Worm (Caenorhabditis elegans) whole organism, midembryonic: Measurements from ENCODE around the gene Y43F8B.9.

ENCODE experiments used
- T22C8.4 ChIP-seq: fragments of 200-800 bp; sonication (Bioruptor generic); IDR thresholded peaks from 2 replicates; pipeline ENCODE4 v1.3.6; 2022; ENCODE audit warnings: missing genetic modification characterization, missing compliant biosample characterization
- cog-1 ChIP-seq: sonication (generic microtip); optimal IDR thresholded peaks from 2 replicates; lab custom pipeline; 2016; ENCODE audit warnings: missing genetic modification characterization, missing compliant biosample characterization
- flt-1 ChIP-seq: fragments of 200-800 bp; sonication (Bioruptor generic); IDR thresholded peaks from 2 replicates; pipeline ENCODE4 v1.3.6; 2022; ENCODE audit warnings: missing genetic modification characterization, missing compliant biosample characterization
- klf-2 ChIP-seq: fragments of 200-800 bp; sonication (Bioruptor generic); conservative IDR thresholded peaks from 2 replicates; pipeline ENCODE4 v1.3.6; 2022; ENCODE audit warnings: missing genetic modification reagents, missing genetic modification characterization, missing compliant biosample characterization
- med-1 ChIP-seq: sonication (generic microtip); optimal IDR thresholded peaks from 2 replicates; lab custom pipeline; 2017; ENCODE audit warnings: missing genetic modification characterization, mild to moderate bottlenecking, missing compliant biosample characterization, antibody characterized with exemption, missing genetic modification reagents; ENCODE audit not compliant: insufficient read depth
- ref-1 ChIP-seq: fragments of 200-800 bp; sonication (Bioruptor generic); conservative IDR thresholded peaks from 2 replicates; pipeline ENCODE4 v1.3.6; 2022; ENCODE audit warnings: missing genetic modification reagents, missing genetic modification characterization, missing compliant biosample characterization
- tab-1 ChIP-seq: fragments of 200-800 bp; sonication (Bioruptor generic); IDR thresholded peaks from 2 replicates; pipeline ENCODE4 v1.3.6; 2022; ENCODE audit warnings: missing genetic modification characterization, missing compliant biosample characterization
- ztf-23 ChIP-seq: fragments of 200-800 bp; sonication (Bioruptor generic); IDR thresholded peaks from 2 replicates; pipeline ENCODE4 v1.3.6; 2022; ENCODE audit warnings: missing genetic modification reagents, missing genetic modification characterization, missing compliant biosample characterization
- ztf-29 ChIP-seq: fragments of 200-800 bp; sonication (Bioruptor generic); IDR thresholded peaks from 2 replicates; pipeline ENCODE4 v1.3.6; 2022; ENCODE audit warnings: missing genetic modification reagents, missing genetic modification characterization, missing compliant biosample characterization

The Y43F8B.9 gene

DNA sequence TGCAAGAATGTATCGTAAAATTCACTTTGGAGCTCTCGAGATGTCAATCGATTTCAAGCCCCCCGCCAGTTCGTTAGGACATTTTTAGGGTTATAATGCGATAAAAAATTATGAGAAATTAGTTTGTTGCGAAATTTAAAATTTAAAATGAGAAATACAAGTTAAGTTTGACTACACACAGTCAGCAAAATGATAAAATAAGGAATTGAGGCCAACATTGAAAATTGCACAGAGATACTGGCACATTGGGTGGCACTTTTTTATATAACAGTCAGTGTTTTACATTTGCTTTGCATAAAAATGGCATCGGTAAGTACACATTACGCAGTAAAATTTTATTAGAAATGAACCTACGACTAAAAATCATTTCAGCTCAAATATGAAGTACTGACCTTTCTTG, 9.9 kb upstream of the Y43F8B.9 start, which contains the start of gene Y43F8B.12:
Gene Y43F8B.12, plus strand, starts transcription at position 301 of the 400 bp plus-strand sequence.
- TF ChIP-seq ztf-23, result no peak
- TF ChIP-seq tab-1 (GFP tag; lab: Robert Waterston, UW), result no peak
- TF ChIP-seq ztf-29 (GFP tag; lab: Robert Waterston, UW), result no peak
- no peak for TF ChIP-seq ref-1 (GFP tag; lab: Robert Waterston, UW)
- TF ChIP-seq T22C8.4 (GFP tag; lab: Robert Waterston, UW), result no peak
- no peak for TF ChIP-seq cog-1 (tag; lab: Kevin White, UChicago)
- TF ChIP-seq med-1 (GFP tag; lab: Kevin White, UChicago), result no peak
- no peak for TF ChIP-seq flt-1 (GFP tag; lab: Robert Waterston, UW)
- no peak for TF ChIP-seq klf-2 (GFP tag; lab: Robert Waterston, UW)

DNA sequence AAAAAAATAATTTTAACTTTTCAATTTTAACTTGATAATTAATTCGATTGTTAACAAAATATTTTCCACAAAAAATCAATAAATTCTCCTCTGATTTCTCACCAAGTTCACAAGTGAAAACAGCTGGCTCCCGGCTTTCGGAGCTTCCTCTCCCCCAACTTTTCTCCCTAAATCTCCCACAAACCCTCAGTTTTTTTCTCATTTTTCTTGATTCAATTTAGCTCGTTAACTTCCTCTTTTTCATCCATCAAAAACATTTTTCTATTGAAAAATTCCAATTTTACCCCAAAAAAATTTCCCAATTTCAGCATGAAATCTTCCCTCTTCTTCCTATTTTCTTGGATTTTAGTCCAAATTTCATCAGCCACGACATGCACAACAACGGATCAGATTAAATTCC, 7.6 kb upstream of the Y43F8B.9 start, which contains the start of gene Y43F8B.11:
Gene Y43F8B.11, plus strand, starts transcription at position 301 of the 400 bp plus-strand sequence.
- TF ChIP-seq klf-2 (GFP tag; lab: Robert Waterston, UW) (no peak), ztf-23 (no peak), ref-1 (GFP tag; lab: Robert Waterston, UW) (no peak), ztf-29 (GFP tag; lab: Robert Waterston, UW) (no peak), tab-1 (GFP tag; lab: Robert Waterston, UW) (no peak), cog-1 (tag; lab: Kevin White, UChicago) (no peak), T22C8.4 (GFP tag; lab: Robert Waterston, UW) (no peak), flt-1 (GFP tag; lab: Robert Waterston, UW) (no peak), med-1 (GFP tag; lab: Kevin White, UChicago) (no peak)

DNA sequence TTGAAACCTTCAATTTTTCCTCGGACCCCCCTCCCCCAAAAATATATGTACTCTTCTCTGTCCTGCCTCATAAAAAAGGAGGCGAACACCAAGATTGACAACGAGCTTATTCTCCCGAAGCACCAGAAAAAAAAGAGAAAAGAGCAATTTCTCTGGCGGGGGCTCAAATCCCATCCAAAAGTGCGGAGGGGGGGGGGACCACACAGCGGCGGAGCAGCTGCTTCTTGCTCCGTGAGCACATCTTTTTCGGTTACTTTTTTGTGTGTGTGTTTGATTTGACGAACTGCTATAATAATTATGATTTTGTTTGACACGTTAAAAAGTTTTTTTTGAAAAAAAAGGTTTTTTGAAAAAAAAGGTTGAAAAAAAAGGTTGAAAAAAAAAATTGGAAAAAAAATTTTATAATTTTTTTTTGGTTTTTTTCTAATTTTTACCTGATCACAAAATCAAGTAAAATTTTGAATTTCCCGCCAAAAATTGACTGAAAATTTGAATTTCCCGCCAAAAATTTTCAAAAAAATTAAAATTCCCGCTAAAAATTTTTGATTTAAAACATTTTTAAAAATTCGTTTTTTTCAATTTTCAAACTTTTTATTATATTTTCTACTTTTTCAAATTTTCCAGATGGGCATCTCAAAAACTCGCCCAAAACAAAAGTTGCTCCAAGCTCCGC, 4.0 kb upstream of the Y43F8B.9 start, which contains the start of gene Y43F8B.10:
Gene Y43F8B.10, plus strand, starts transcription at position 623 of the 673 bp plus-strand sequence.
- TF ChIP-seq ref-1 (GFP tag; lab: Robert Waterston, UW) (no peak), med-1 (GFP tag; lab: Kevin White, UChicago) (no peak), T22C8.4 (GFP tag; lab: Robert Waterston, UW) (no peak), ztf-23 (no peak), ztf-29 (GFP tag; lab: Robert Waterston, UW) (no peak), flt-1 (GFP tag; lab: Robert Waterston, UW) (no peak), tab-1 (GFP tag; lab: Robert Waterston, UW) (no peak)

DNA sequence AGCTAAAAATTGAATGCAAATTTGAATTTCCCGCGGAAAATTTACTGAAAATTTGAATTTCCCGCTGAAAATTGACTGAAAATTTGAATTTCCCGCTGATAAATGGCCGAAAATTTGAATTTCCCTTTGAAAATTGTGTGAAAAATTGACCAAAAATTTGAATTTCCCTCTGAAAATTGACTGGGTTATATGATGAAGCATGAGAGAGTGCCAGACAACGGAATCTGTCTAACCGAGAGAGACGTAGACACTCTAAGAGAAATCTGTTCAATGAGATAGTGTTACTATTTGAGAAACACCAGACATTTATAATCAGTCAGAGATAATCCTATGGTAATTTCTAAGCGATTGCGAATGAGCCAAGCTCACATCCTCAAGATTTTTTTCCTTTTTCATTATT, 650 bp upstream of the Y43F8B.9 start:
- TF ChIP-seq ref-1 (GFP tag; lab: Robert Waterston, UW) (no peak), tab-1 (GFP tag; lab: Robert Waterston, UW) (no peak), med-1 (GFP tag; lab: Kevin White, UChicago) (no peak), ztf-23 (no peak), T22C8.4 (GFP tag; lab: Robert Waterston, UW) (no peak), flt-1 (GFP tag; lab: Robert Waterston, UW) (no peak), cog-1 (tag; lab: Kevin White, UChicago) (no peak), klf-2 (GFP tag; lab: Robert Waterston, UW) (no peak), ztf-29 (GFP tag; lab: Robert Waterston, UW) (no peak)

DNA sequence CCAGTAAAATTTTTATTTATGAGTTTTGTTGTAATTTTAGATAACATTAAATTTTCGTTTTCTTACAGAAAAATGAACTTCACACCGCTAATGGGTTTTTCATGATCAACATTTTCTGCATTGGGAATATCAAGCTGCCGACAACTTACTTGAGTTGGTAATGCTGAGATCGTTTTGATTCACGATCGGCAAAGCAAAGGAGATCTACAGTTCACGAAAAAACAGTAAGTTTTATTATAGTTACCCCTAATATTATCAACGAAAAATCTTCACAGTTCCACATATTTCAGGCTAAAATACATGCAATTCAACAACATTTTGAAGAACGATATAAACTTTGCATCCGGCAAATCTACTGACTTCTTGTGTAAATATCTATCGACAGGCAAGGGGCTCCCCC, 4.6 kb downstream of the Y43F8B.9 start, which contains the start of gene Y43F8B.22:
Gene Y43F8B.22, plus strand, starts transcription at position 301 of the 400 bp plus-strand sequence.
- TF ChIP-seq ztf-23 (no peak), cog-1 (tag; lab: Kevin White, UChicago) (no peak), tab-1 (GFP tag; lab: Robert Waterston, UW) (no peak), T22C8.4 (GFP tag; lab: Robert Waterston, UW) (no peak)

DNA sequence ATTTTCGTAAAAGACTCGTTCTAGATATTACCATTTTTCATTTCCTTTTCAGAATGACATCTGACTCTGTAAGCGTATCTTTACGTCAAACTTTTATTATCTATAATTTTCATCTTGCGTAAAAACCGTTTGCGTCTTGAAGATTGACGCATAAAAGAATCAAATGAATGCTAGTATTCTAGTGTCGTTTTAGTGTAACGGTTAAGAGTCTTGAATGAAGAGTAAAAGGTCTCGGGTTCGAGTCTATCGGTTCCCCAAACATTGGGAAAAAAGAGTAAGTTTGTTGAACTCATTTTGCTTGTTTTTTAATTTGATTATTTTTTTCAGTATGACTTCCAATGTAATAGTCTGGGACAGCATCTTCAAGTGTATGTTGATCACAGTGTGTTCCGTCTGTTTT, 6.6 kb downstream of the Y43F8B.9 start, which contains the start of gene Y43F8B.17:
Gene Y43F8B.17, plus strand, starts transcription at position 215 of the 400 bp plus-strand sequence.
- no peak for TF ChIP-seq ztf-29 (GFP tag; lab: Robert Waterston, UW)
- TF ChIP-seq tab-1 (GFP tag; lab: Robert Waterston, UW), result no peak

DNA sequence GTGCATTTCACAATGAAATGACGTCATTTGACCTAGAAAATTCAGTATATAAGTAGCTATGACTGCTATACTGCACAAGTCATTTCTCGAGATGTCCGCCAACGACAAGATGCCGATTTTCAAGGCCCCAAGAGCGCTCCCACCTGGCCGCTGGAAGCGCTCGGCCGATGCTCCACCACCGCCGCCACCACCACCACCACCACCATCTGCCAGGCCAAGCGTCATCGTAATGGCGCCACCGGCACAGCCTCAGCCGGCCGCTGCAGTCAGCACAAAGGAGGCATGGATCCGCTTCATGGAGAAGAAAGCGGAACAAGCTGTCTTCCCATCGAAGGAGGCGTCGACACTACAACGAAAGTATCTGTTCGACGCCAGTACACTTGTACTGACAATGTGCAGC, 7.3 kb downstream of the Y43F8B.9 start, which contains the start of gene Y43F8B.28:
Gene Y43F8B.28, plus strand, starts transcription at position 59 of the 400 bp plus-strand sequence.
- TF ChIP-seq cog-1 (tag; lab: Kevin White, UChicago) (no peak), ztf-29 (GFP tag; lab: Robert Waterston, UW) (no peak), tab-1 (GFP tag; lab: Robert Waterston, UW) (no peak), ref-1 (GFP tag; lab: Robert Waterston, UW) (no peak), flt-1 (GFP tag; lab: Robert Waterston, UW) (no peak), klf-2 (GFP tag; lab: Robert Waterston, UW) (no peak), ztf-23 (no peak), T22C8.4 (GFP tag; lab: Robert Waterston, UW) (no peak), med-1 (GFP tag; lab: Kevin White, UChicago) (no peak)

DNA sequence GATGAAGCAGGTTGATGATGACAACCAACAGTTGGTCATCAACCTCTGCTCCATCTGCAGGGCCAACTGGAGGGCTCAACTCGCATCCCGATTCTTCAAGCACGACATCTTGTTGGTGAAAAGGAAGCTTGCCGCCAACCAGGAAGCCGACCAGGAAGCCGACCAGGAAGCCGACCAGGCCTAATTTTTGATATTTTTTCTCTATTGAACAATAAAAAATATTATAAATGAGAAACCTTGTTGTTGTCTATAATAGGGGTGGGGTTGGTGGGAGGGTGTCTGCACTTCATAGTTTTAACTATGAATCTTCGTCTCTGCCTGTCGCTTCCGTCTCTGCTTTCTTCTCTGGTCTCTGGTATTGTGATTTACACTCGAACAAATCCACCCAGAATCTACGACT, 7.7 kb downstream of the Y43F8B.9 start, which contains the start of gene Y43F8B.18:
Gene Y43F8B.18, plus strand, starts transcription at position 301 of the 400 bp plus-strand sequence.
- TF ChIP-seq cog-1 (tag; lab: Kevin White, UChicago), result no peak
- no peak for TF ChIP-seq ztf-23
- TF ChIP-seq flt-1 (GFP tag; lab: Robert Waterston, UW), result no peak
- no peak for TF ChIP-seq klf-2 (GFP tag; lab: Robert Waterston, UW)
- no peak for TF ChIP-seq ref-1 (GFP tag; lab: Robert Waterston, UW)
- no peak for TF ChIP-seq ztf-29 (GFP tag; lab: Robert Waterston, UW)
- TF ChIP-seq med-1 (GFP tag; lab: Kevin White, UChicago), result no peak
- TF ChIP-seq tab-1 (GFP tag; lab: Robert Waterston, UW), result no peak
- TF ChIP-seq T22C8.4 (GFP tag; lab: Robert Waterston, UW), result no peak

DNA sequence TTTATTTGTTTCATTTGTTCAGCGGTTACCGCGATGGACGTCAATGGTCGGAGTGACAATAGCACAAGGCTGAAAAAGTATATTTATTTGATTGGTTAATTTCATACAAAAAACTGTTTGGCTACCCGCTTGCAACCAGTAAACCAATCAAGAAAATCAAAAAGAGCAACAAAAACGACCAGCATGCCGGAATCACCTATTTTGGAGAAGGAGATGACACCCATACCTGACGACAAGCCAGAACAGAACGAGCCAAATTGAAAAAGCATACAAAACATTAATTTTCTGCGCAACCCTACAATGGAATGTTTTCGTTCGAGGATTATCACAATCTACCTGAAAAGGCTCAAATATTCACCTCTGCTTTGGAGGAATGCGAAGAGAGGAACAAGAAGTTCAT, 12.5 kb downstream of the Y43F8B.9 start, which contains the start of gene Y43F8B.7:
Gene Y43F8B.7, plus strand, starts transcription at position 301 of the 400 bp plus-strand sequence.
- TF ChIP-seq tab-1 (GFP tag; lab: Robert Waterston, UW) (no peak), klf-2 (GFP tag; lab: Robert Waterston, UW) (no peak), ref-1 (GFP tag; lab: Robert Waterston, UW) (no peak), cog-1 (tag; lab: Kevin White, UChicago) (no peak), ztf-23 (no peak), flt-1 (GFP tag; lab: Robert Waterston, UW) (no peak), med-1 (GFP tag; lab: Kevin White, UChicago) (no peak), T22C8.4 (GFP tag; lab: Robert Waterston, UW) (no peak), ztf-29 (GFP tag; lab: Robert Waterston, UW) (no peak)
